Worm (Caenorhabditis elegans) whole organism, dauer: ENCODE data around the gene bed-2.

ENCODE experiments used
- unc-62 ChIP-seq: sonication (generic microtip); optimal IDR thresholded peaks from 2 replicates; lab custom pipeline; 2017; ENCODE audit warnings: missing biosample characterization, missing genetic modification reagents, missing genetic modification characterization

The bed-2 gene

DNA sequence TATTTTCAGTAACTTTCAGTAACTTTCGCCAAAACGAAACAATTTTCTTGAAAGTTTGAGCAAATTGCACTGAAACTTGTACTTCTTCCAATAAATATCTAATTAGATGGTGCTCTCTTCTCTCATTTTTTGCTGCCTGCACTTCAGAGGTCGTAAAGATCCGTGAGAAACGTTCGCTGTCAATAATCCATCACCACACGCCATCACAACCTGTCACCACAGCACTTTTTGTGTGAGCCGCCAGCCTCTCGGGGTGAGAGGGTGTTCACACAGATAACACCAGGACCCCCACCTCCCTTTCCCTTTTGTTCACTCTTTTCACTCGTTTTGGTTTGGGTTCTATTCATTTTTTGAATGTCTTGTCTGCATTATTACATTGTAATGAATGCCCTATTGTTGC lies 18.1 kb downstream of the bed-2 start:
- TF ChIP-seq unc-62 (GFP tag; lab: Kevin White, UChicago), result no peak

DNA sequence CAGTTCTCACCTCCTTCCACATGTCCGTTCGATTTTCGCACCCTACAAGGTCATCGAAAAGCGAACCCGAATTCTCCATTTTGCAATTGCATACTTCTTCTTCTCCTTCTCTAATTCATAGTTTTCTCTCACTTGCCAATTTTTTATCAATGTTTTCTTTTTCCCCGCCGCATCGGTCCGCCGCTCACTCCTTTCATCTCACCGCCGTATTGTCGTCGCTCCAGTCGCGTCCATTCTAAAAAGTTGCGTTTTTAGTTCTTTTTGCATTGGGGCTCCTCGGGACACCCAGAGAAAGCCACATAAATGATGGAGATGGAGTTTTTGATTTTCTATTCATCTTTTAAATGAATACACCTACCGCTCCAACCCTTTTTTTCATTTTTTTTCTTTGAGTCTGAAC lies 19.2 kb downstream of the bed-2 start:
- TF ChIP-seq unc-62 (GFP tag; lab: Kevin White, UChicago), result no peak

- no peak for TF ChIP-seq unc-62 (GFP tag; lab: Kevin White, UChicago)
These were observed 22.3 kb downstream of the bed-2 start for ce11 chrIII:11448330-11448729.

DNA sequence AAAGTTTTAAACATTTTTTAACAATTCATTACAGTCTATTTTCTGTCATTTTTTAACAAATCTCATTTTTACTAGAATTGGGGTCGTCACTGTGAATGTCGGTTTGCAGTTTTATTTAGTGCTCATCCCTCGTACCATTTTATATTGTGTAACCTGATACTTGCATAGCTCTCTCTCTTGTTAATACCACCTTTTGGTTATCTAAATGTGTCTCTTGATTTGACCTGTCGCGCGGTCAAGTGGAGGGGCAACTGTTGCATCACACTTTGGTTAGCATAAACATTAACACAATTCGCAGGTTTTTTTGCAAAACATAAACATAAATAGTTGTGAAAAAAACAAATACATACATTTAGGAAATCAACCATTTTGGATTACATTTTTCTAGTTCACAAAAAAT lies 23.8 kb downstream of the bed-2 start:
- TF ChIP-seq unc-62 (GFP tag; lab: Kevin White, UChicago), result no peak

ce11 chrIII:11444796-11445386 lies 25.7 kb downstream of the bed-2 start:
- TF ChIP-seq unc-62 (GFP tag; lab: Kevin White, UChicago), result no peak

DNA sequence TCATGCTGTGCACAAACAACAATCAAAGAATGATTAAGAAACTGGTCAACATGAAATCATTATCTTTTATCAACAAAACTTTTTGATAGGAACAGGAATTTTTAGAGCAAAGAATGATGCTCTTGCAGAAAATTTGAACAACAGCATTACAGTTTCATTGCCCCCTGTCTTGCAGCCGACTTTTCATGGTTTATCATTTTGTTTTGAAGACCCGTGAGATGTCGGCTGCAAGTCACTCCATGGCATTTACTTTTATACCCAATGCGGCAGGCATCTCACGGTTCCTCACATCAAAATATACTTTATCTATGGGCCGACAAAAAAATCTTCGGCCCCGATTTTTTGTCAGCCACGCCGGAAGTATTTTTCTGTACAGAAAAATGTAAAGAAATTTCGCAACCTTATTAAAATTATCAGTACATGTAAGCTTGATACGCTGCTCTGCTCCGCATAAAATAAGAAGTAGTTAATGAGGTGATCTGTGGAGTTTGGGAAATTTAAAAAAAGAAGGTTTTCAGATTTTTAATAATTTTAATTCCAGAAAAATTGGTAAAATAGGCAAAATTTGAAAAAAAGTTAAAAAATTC lies 27.1 kb downstream of the bed-2 start:
- TF ChIP-seq unc-62 (GFP tag; lab: Kevin White, UChicago), result no peak

- no peak for TF ChIP-seq unc-62 (GFP tag; lab: Kevin White, UChicago)
These were observed 28.1 kb downstream of the bed-2 start, which contains the start of gene sbp-1 for ce11 chrIII:11442556-11442955. Gene sbp-1, minus strand, starts transcription at chrIII:11442566.

ce11 chrIII:11427548-11428152 lies 43.0 kb downstream of the bed-2 start:
- TF ChIP-seq unc-62 (GFP tag; lab: Kevin White, UChicago), result no peak

- no peak for TF ChIP-seq unc-62 (GFP tag; lab: Kevin White, UChicago)
These were observed 43.7 kb downstream of the bed-2 start, which contains the start of gene idpc-1 for ce11 chrIII:11426906-11427305. Gene idpc-1, plus strand, starts transcription at chrIII:11427206.

ce11 chrIII:11424815-11425214 lies 45.8 kb downstream of the bed-2 start:
- no peak for TF ChIP-seq unc-62 (GFP tag; lab: Kevin White, UChicago)

DNA sequence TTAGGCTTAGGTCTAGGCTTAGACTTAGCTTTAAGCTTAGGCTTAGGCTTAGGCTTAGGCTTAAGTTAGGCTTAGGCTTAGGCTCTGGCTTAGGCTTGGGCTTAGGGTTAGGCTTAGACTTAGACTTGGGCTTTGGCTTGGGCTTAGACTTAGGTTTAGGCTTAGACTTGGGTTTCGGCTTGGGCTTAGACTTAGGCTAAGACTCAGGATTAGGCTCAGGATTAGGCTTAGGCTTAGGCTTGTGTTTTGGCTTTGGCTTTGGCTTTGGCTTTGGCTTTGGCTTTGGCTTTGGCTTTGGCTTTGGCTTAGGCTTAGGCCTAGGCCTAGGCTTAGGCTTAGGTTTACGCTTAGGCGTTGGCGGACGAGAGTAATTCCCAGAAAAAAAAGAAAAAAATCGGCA lies 51.1 kb downstream of the bed-2 start:
- TF ChIP-seq unc-62 (GFP tag; lab: Kevin White, UChicago), result no peak
